Worm (Caenorhabditis elegans): ENCODE results near the gene C40H1.9.

Gene C40H1.9

DNA sequence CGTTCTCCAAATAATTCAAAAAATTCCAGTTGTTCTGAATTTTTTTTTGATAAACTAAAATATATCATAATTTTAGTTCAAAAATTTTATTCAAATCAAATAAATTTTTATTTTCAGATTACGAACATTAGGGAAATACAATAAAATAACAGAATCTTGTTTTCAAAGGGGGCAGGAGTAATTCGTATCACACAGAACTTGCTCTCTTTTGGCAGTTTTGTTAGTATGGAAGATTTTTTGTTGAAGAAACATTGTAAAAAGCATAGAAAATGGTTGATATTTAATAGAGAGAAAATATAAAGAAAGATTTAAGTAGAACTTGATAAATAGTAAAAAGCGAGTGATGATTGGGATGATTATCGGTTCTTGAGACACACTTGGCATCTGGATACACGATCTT, 17.1 kb downstream of the C40H1.9 start:
- TF ChIP-seq unc-62 (GFP tag; optimal IDR thresholded peaks at IDR 0.05): no peak
- no peak for TF ChIP-seq gmeb-1 (tag; optimal IDR thresholded peaks at IDR 0.05)
- TF ChIP-seq nhr-23 (tag; optimal IDR thresholded peaks at IDR 0.05): no peak
- no peak for TF ChIP-seq sem-4 (tag; optimal IDR thresholded peaks at IDR 0.05)
- no peak for TF ChIP-seq sma-3 (GFP tag; optimal IDR thresholded peaks at IDR 0.05)
- TF ChIP-seq F13H6.1 (tag; optimal IDR thresholded peaks at IDR 0.05): no peak
- TF ChIP-seq lin-11 (tag; optimal IDR thresholded peaks at IDR 0.05): no peak
- TF ChIP-seq nhr-237 (tag; optimal IDR thresholded peaks at IDR 0.05): no peak
- no peak for TF ChIP-seq lin-13 (GFP tag; optimal IDR thresholded peaks at IDR 0.05)
- TF ChIP-seq nhr-25 (tag; optimal IDR thresholded peaks at IDR 0.05): no peak
- no peak for TF ChIP-seq lin-39 (tag; optimal IDR thresholded peaks at IDR 0.05)
- TF ChIP-seq Y55F3AM.14 (GFP tag; optimal IDR thresholded peaks at IDR 0.05): no peak
- no peak for TF ChIP-seq mbf-1 (tag; optimal IDR thresholded peaks at IDR 0.05)
- no peak for TF ChIP-seq blmp-1 (tag; optimal IDR thresholded peaks at IDR 0.05; ENCODE audit: insufficient read depth)

DNA sequence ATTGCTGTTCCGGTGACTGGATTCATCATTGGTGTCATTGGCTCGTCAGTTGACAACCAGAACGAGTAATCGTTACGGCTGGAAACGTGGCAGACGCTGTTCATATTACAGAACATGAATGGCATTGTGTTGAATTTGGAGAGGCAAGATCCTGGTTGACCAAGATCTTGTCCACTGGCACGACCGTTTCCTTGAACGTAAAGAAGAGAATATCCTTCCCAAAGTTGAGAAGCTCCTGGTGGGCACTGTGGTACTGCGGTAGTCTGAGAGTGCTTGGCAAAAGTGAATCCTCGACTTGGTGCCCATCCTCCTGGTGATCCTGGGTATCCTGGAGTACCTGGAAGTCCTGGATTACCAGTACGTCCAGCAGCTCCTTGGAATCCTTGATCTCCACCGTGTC, 18.2 kb downstream of the C40H1.9 start:
- TF ChIP-seq F13H6.1 (tag; optimal IDR thresholded peaks at IDR 0.05) (no peak), crh-2 (tag; optimal IDR thresholded peaks at IDR 0.05) (no peak), alr-1 (tag; optimal IDR thresholded peaks at IDR 0.05) (no peak), R02D3.7 (tag; optimal IDR thresholded peaks at IDR 0.05) (no peak), C34F6.9 (tag; optimal IDR thresholded peaks at IDR 0.05) (no peak), unc-55 (GFP tag; optimal IDR thresholded peaks at IDR 0.05) (no peak), gmeb-1 (tag; optimal IDR thresholded peaks at IDR 0.05) (no peak), ztf-11 (tag; optimal IDR thresholded peaks at IDR 0.05) (no peak), peb-1 (tag; optimal IDR thresholded peaks at IDR 0.05) (no peak), nhr-12 (tag; optimal IDR thresholded peaks at IDR 0.05) (no peak), fos-1 (tag; optimal IDR thresholded peaks at IDR 0.05) (no peak), ztf-4 (tag; optimal IDR thresholded peaks at IDR 0.05) (no peak), sma-9 (GFP tag; optimal IDR thresholded peaks at IDR 0.05) (no peak), sma-9 (tag; optimal IDR thresholded peaks at IDR 0.05) (no peak), sem-4 (tag; optimal IDR thresholded peaks at IDR 0.05) (no peak), nhr-6 (tag; optimal IDR thresholded peaks at IDR 0.05) (no peak), mdl-1 (tag; optimal IDR thresholded peaks at IDR 0.05) (no peak), lin-39 (tag; optimal IDR thresholded peaks at IDR 0.05) (no peak), blmp-1 (tag; optimal IDR thresholded peaks at IDR 0.05; ENCODE audit: insufficient read depth) (no peak), nhr-23 (tag; optimal IDR thresholded peaks at IDR 0.05) (no peak), egl-27 (tag; optimal IDR thresholded peaks at IDR 0.05) (no peak)

DNA sequence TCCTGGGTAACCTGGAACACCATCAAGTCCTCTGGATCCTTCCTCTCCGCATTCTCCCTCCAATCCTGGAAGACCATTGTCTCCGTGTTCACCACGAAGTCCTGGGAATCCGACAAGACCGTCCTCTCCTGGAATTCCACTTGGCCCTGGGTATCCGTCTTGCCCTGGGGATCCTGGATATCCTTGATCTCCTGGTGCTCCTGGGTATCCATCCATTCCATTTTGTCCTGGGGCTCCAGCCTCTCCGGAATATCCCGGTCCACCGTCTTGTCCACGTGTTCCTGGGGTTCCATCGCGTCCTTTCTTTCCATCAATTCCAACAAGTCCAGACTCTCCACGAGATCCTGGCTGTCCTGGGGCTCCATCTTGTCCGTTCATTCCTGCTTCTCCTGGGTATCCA, 20.3 kb downstream of the C40H1.9 start:
- TF ChIP-seq nhr-21 (tag; optimal IDR thresholded peaks at IDR 0.05) (no peak), lsy-2 (tag; optimal IDR thresholded peaks at IDR 0.05) (no peak), F13H6.1 (tag; optimal IDR thresholded peaks at IDR 0.05) (no peak), egl-27 (tag; optimal IDR thresholded peaks at IDR 0.05) (no peak), mbf-1 (tag; optimal IDR thresholded peaks at IDR 0.05) (no peak), elt-3 (tag; optimal IDR thresholded peaks at IDR 0.05) (no peak), skn-1 (tag; optimal IDR thresholded peaks at IDR 0.05) (no peak), dmd-4 (tag; optimal IDR thresholded peaks at IDR 0.05) (no peak), blmp-1 (tag; optimal IDR thresholded peaks at IDR 0.05; ENCODE audit: insufficient read depth) (no peak), ceh-82 (tag; optimal IDR thresholded peaks at IDR 0.05) (no peak), sma-9 (GFP tag; optimal IDR thresholded peaks at IDR 0.05) (no peak), sma-9 (tag; optimal IDR thresholded peaks at IDR 0.05) (no peak), nhr-12 (tag; optimal IDR thresholded peaks at IDR 0.05) (no peak), ztf-1 (GFP tag; conservative IDR thresholded peaks at IDR 0.05) (no peak), nhr-129 (tag; optimal IDR thresholded peaks at IDR 0.05) (no peak), nhr-6 (tag; optimal IDR thresholded peaks at IDR 0.05) (no peak), nhr-10 (tag; optimal IDR thresholded peaks at IDR 0.05) (no peak), snpc-4 (tag; optimal IDR thresholded peaks at IDR 0.05) (no peak), sem-4 (tag; optimal IDR thresholded peaks at IDR 0.05) (no peak), unc-55 (GFP tag; optimal IDR thresholded peaks at IDR 0.05) (no peak), Y55F3AM.14 (GFP tag; optimal IDR thresholded peaks at IDR 0.05) (no peak)

DNA sequence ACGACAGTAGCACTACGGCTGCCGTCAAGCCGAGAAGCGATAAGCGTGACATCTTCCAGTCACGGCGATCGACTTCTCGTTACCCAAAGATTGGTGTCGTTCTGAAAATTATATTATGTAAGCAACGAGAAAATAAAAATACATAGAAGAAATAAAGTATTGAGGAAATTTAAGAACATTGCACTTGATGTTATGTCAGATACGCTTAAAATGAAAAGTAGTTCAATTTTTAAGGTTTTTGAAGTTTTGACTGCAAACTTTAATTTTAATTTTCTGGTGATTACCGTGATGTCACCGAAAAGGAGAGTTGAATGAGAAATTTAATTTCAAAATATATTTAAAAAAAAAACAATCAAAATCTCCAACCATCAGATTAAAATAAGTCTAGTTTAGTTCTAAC, 24.6 kb downstream of the C40H1.9 start, which contains the start of gene emb-9:
Gene emb-9, minus strand, starts transcription at position 101 of the 400 bp plus-strand sequence.
- TF ChIP-seq skn-1 (tag; optimal IDR thresholded peaks at IDR 0.05) (no peak), nhr-77 (tag; optimal IDR thresholded peaks at IDR 0.05) (no peak), C34F6.9 (tag; optimal IDR thresholded peaks at IDR 0.05) (no peak), ztf-1 (GFP tag; conservative IDR thresholded peaks at IDR 0.05) (no peak), fos-1 (tag; optimal IDR thresholded peaks at IDR 0.05) (no peak), zag-1 (tag; optimal IDR thresholded peaks at IDR 0.05) (no peak), ZK546.5 (tag; optimal IDR thresholded peaks at IDR 0.05) (no peak), R02D3.7 (tag; optimal IDR thresholded peaks at IDR 0.05) (no peak), mdl-1 (tag; optimal IDR thresholded peaks at IDR 0.05) (no peak), elt-3 (tag; optimal IDR thresholded peaks at IDR 0.05) (no peak), peb-1 (tag; optimal IDR thresholded peaks at IDR 0.05) (no peak), blmp-1 (tag; optimal IDR thresholded peaks at IDR 0.05; ENCODE audit: insufficient read depth) (no peak), ama-1 (optimal IDR thresholded peaks at IDR 0.05) (no peak), Y55F3AM.14 (GFP tag; optimal IDR thresholded peaks at IDR 0.05) (no peak), nhr-12 (tag; optimal IDR thresholded peaks at IDR 0.05) (no peak), sma-3 (GFP tag; optimal IDR thresholded peaks at IDR 0.05) (no peak)
